Worm (Caenorhabditis elegans) whole organism, young adult: ENCODE results near the gene ipla-6.

Experiments used
- athp-1 ChIP-seq: sonication (generic microtip); optimal IDR thresholded peaks from 2 replicates; lab custom pipeline; 2017; ENCODE audit warnings: mild to moderate bottlenecking, missing genetic modification characterization, missing compliant biosample characterization
- ceh-58 ChIP-seq: fragments of 200-800 bp; sonication (Bioruptor generic); IDR thresholded peaks from 2 replicates; pipeline ENCODE4 v1.3.6; 2022; ENCODE audit warnings: missing genetic modification characterization, missing compliant biosample characterization
- hsf-1 ChIP-seq: fragments of 200-800 bp; sonication (Bioruptor generic); IDR thresholded peaks from 2 replicates; pipeline ENCODE4 v1.3.6; 2022; ENCODE audit warnings: missing genetic modification reagents, missing genetic modification characterization, missing compliant biosample characterization
- let-526 ChIP-seq: fragments of 200-800 bp; sonication (Bioruptor generic); IDR thresholded peaks from 2 replicates; pipeline ENCODE4 v1.3.6; 2022; ENCODE audit warnings: missing genetic modification reagents, missing genetic modification characterization, missing compliant biosample characterization
- rcor-1 ChIP-seq: fragments of 200-800 bp; sonication (Bioruptor generic); IDR thresholded peaks from 2 replicates; pipeline ENCODE4 v1.3.6; 2022; ENCODE audit warnings: missing genetic modification reagents, missing genetic modification characterization, missing compliant biosample characterization
- rec-8 ChIP-seq, 2 experiments: sonication (generic microtip); optimal IDR thresholded peaks; 2 replicates each; lab custom pipeline; 2016; ENCODE audit warnings: mild to moderate bottlenecking in 2 of 2, missing genetic modification characterization in 2 of 2, missing genetic modification reagents in 2 of 2, missing genotype in 2 of 2, missing biosample characterization in 1 of 2, missing compliant biosample characterization in 1 of 2, moderate library complexity in 1 of 2
- snpc-4 ChIP-seq, 5 experiments: fragments of 150-350 bp in 1 of 5; sonication (generic microtip) in 4 of 5; optimal IDR thresholded peaks; 2 replicates each; lab custom pipeline; 2014 to 2018; ENCODE audit warnings: missing genetic modification characterization in 5 of 5, missing biosample characterization in 3 of 5, antibody characterized with exemption in 2 of 5, mild to moderate bottlenecking in 2 of 5, missing compliant biosample characterization in 2 of 5, missing genotype in 2 of 5, moderate library complexity in 2 of 5, missing genetic modification reagents in 1 of 5
- tbp1 ChIP-seq: fragments of 200-800 bp; sonication (Bioruptor generic); optimal IDR thresholded peaks from 2 replicates; lab custom pipeline; 2018; ENCODE audit warnings: mild to moderate bottlenecking, missing genetic modification characterization, missing compliant biosample characterization
- unc-62 ChIP-seq: fragments of 150-350 bp; optimal IDR thresholded peaks from 2 replicates; lab custom pipeline; 2014; ENCODE audit warnings: missing biosample characterization, missing genetic modification reagents, missing genetic modification characterization
- ztf-28 ChIP-seq: fragments of 200-800 bp; sonication (Bioruptor generic); IDR thresholded peaks from 2 replicates; pipeline ENCODE4 v1.3.6; 2022; ENCODE audit warnings: missing genetic modification reagents, missing genetic modification characterization, missing compliant biosample characterization
- ztf-6 ChIP-seq: fragments of 200-800 bp; sonication (Bioruptor generic); IDR thresholded peaks from 2 replicates; pipeline ENCODE4 v1.3.6; 2022; ENCODE audit warnings: missing genetic modification reagents, missing genetic modification characterization, missing compliant biosample characterization

DNA sequence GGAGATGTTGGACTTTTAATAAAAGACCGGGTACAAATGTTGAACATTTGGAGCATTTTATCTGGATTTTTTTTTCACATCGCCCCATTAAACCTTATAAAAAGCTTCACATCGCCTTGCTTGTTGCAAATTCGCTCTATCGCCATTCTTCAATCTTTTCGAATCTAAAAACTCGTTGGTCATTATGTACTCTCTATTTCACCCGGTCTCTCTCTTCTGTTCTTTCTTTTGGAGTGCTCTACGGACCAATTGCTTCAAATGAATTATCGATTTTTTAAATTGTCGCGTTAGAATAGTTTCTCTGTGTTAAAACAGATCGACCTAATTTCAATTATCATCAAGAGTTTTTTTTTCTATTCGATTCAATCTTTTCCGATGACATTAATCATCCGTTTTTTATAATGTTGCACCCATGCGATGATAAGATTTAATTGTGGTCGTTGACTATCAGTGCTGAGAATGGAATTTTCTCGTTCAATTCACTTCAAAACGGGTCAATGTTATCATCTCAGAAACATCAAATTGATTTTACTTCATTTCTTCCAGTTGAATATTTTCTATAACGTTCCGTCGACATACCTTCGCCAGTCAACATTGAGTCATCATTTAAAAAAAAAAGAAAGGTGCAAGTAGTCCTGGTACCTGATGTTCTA is 10.0 kb upstream of the ipla-6 start:
- TF ChIP-seq rcor-1 (no peak), let-526 (GFP tag; lab: Robert Waterston, UW) (no peak), ceh-58 (GFP tag; lab: Robert Waterston, UW) (no peak), hsf-1 (GFP tag; lab: Robert Waterston, UW) (no peak), rec-8 (tag; optimal IDR thresholded peaks at IDR 0.05; lab: Kevin White, UChicago) (no peak), tbp1 (no peak), ztf-28 (no peak), ztf-6 (no peak), snpc-4 (GFP tag; optimal IDR thresholded peaks at IDR 0.05; lab: Kevin White, UChicago) (no peak), snpc-4 (tag; optimal IDR thresholded peaks at IDR 0.05; lab: Kevin White, UChicago) (no peak), athp-1 (no peak), unc-62 (GFP tag; lab: Kevin White, UChicago) (no peak)
